Fruit fly (Drosophila melanogaster) whole organism, pupa: Measurements from ENCODE around the gene CG14990.
A peak's percentile ranks its signal among the peaks of the same experiment; 100 is the strongest.

Experiments used
- CG10348 ChIP-seq: fragments of 200-800 bp; sonication (Bioruptor generic); IDR thresholded peaks from 2 replicates; pipeline ENCODE4 v1.3.6; 2022; ENCODE audit warnings: missing biosample characterization, missing genetic modification characterization
- CG12605 ChIP-seq: fragments of 200-800 bp; sonication (Bioruptor generic); IDR thresholded peaks from 2 replicates; pipeline ENCODE4 v1.3.6; 2022; ENCODE audit warnings: missing biosample characterization, missing genetic modification characterization
- CG13204 ChIP-seq: fragments of 200-800 bp; sonication (Bioruptor generic); optimal IDR thresholded peaks from 2 replicates; lab custom pipeline; 2018; ENCODE audit warnings: missing biosample characterization, mild to moderate bottlenecking, missing genetic modification characterization, moderate library complexity
- CG14655 ChIP-seq: fragments of 200-800 bp; sonication (Bioruptor generic); optimal IDR thresholded peaks from 3 replicates; lab custom pipeline; 2017; ENCODE audit warnings: mild to moderate bottlenecking, missing biosample characterization, missing genetic modification reagents, missing genetic modification characterization
- CG15710 ChIP-seq: fragments of 200-800 bp; sonication (Bioruptor generic); optimal IDR thresholded peaks from 2 replicates; lab custom pipeline; 2018; ENCODE audit warnings: missing biosample characterization, mild to moderate bottlenecking, missing genetic modification characterization, moderate library complexity
- CG17806 ChIP-seq: fragments of 200-800 bp; sonication (Bioruptor generic); optimal IDR thresholded peaks from 2 replicates; lab custom pipeline; 2018; ENCODE audit warnings: missing biosample characterization, mild to moderate bottlenecking, missing genetic modification characterization, moderate library complexity
- CG32121 ChIP-seq: fragments of 200-800 bp; sonication (Bioruptor generic); IDR thresholded peaks from 2 replicates; pipeline ENCODE4 v1.3.6; 2022; ENCODE audit warnings: missing biosample characterization, missing genetic modification characterization
- CG34367 ChIP-seq: fragments of 200-800 bp; sonication (Bioruptor generic); optimal IDR thresholded peaks from 2 replicates; lab custom pipeline; 2018; ENCODE audit warnings: missing biosample characterization, mild to moderate bottlenecking, missing genetic modification characterization
- CG4496 ChIP-seq: fragments of 200-800 bp; sonication (Bioruptor generic); IDR thresholded peaks from 3 replicates; pipeline ENCODE4 v1.3.6; 2022; ENCODE audit warnings: missing biosample characterization, missing genetic modification characterization
- CG8159 ChIP-seq: fragments of 200-800 bp; sonication (Bioruptor generic); optimal IDR thresholded peaks from 3 replicates; lab custom pipeline; 2018; ENCODE audit warnings: missing biosample characterization, mild to moderate bottlenecking, missing genetic modification characterization, moderate library complexity
- CG8301 ChIP-seq: fragments of 200-800 bp; sonication (Bioruptor generic); optimal IDR thresholded peaks from 2 replicates; lab custom pipeline; 2018; ENCODE audit warnings: missing biosample characterization, mild to moderate bottlenecking, missing genetic modification characterization
- CG9948 ChIP-seq: fragments of 200-800 bp; sonication (Bioruptor generic); optimal IDR thresholded peaks from 2 replicates; lab custom pipeline; 2018; ENCODE audit warnings: missing biosample characterization, mild to moderate bottlenecking, missing genetic modification characterization, moderate library complexity
- D1 ChIP-seq: fragments of 200-800 bp; sonication (Bioruptor generic); optimal IDR thresholded peaks from 2 replicates; lab custom pipeline; 2018; ENCODE audit warnings: missing biosample characterization, mild to moderate bottlenecking, missing genetic modification characterization, moderate library complexity
- EcR ChIP-seq: fragments of 200-800 bp; sonication (Bioruptor generic); optimal IDR thresholded peaks from 3 replicates; lab custom pipeline; 2019; ENCODE audit warnings: missing biosample characterization, missing genetic modification characterization, mild to moderate bottlenecking, moderate library complexity, missing genetic modification reagents
- Ets98B ChIP-seq: fragments of 200-800 bp; sonication (Bioruptor generic); IDR thresholded peaks from 2 replicates; pipeline ENCODE4 v1.3.6; 2022; ENCODE audit warnings: missing biosample characterization, missing genetic modification characterization
- Pif1A ChIP-seq: fragments of 200-800 bp; sonication (Bioruptor generic); optimal IDR thresholded peaks from 3 replicates; lab custom pipeline; 2016; ENCODE audit warnings: missing biosample characterization, missing genetic modification characterization
- Pif1B ChIP-seq: fragments of 200-800 bp; sonication (Bioruptor generic); optimal IDR thresholded peaks from 3 replicates; lab custom pipeline; 2016; ENCODE audit warnings: missing biosample characterization, missing genetic modification characterization
- Snoo ChIP-seq: fragments of 200-800 bp; sonication (Bioruptor generic); optimal IDR thresholded peaks from 3 replicates; lab custom pipeline; 2017; ENCODE audit warnings: missing biosample characterization, mild to moderate bottlenecking, missing genetic modification characterization, inconsistent platforms
- fd96Ca ChIP-seq: fragments of 200-800 bp; sonication (Bioruptor generic); IDR thresholded peaks from 3 replicates; pipeline ENCODE4 v1.3.6; 2022; ENCODE audit warnings: missing biosample characterization, missing genetic modification characterization
- gl ChIP-seq: fragments of 200-800 bp; sonication (Bioruptor generic); optimal IDR thresholded peaks from 2 replicates; lab custom pipeline; 2018; ENCODE audit warnings: missing biosample characterization, mild to moderate bottlenecking, missing genetic modification characterization
- rn ChIP-seq: fragments of 200-800 bp; sonication (Bioruptor generic); IDR thresholded peaks from 2 replicates; pipeline ENCODE4 v1.3.6; 2022; ENCODE audit warnings: missing biosample characterization, missing genetic modification characterization

The CG14990 gene

DNA sequence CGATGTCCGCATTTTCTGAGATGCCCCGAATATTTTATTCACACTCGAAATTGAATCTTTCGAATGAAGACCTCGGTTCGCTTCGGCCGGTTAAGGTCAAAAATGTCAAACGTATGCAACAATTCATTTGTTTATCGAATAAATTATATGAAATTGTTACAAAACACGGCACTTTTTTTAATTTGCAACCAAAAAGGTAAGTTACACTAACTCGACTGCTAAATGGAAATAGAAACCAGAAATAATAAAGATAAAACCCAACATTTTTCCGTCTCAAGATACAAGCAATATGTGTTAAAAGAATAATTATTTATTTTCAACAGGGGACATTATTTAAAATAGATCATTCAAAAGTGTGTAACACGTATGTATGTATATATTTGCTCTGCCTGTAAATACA is 21.0 kb downstream of the CG14990 start:
- no peak for TF ChIP-seq Ets98B (GFP tag; lab: Robert Waterston, UW)
- TF ChIP-seq CG17806: no peak
- TF ChIP-seq CG32121 (GFP tag; lab: Robert Waterston, UW): no peak
- TF ChIP-seq Snoo (tag; lab: Kevin White, UChicago): no peak
- TF ChIP-seq fd96Ca: no peak
- no peak for TF ChIP-seq Pif1A (GFP tag; lab: Kevin White, UChicago)
- TF ChIP-seq CG14655 (GFP tag; lab: Kevin White, UChicago): no peak
- no peak for TF ChIP-seq Pif1B (GFP tag; lab: Kevin White, UChicago)
- TF ChIP-seq CG8301 (tag; lab: Kevin White, UChicago): no peak
- TF ChIP-seq EcR (GFP tag; lab: Kevin White, UChicago): no peak
- no peak for TF ChIP-seq CG4496 (GFP tag; lab: Robert Waterston, UW)
- TF ChIP-seq CG34367 (tag; lab: Kevin White, UChicago): no peak
- no peak for TF ChIP-seq gl (tag; lab: Kevin White, UChicago)
- TF ChIP-seq D1: no peak
- no peak for TF ChIP-seq CG13204 (GFP tag; lab: Kevin White, UChicago)
- no peak for TF ChIP-seq CG10348 (GFP tag; lab: Robert Waterston, UW)
- TF ChIP-seq CG8159 (tag; lab: Kevin White, UChicago): no peak
- TF ChIP-seq, all 21 proteins: peak for 0

DNA sequence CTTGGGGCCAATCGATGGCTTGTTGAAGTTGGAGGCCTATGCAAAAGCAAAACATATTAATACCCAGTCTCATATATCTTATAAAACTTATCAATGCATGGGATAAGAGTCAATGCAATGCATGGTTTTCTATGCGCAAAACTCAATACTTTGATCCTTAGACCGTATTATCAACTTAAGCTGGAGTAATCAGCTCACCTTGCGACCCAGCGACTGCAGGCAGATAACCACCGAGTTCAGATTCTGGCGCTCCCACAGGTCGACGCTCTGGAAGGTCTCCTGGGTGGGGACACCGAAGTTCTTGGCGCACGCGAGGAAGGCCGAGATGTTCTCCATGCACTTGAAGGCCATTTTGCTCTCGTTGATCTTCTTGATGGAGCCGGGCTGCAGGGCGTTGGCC is 22.1 kb downstream of the CG14990 start:
- TF ChIP-seq CG12605: no peak
- no peak for TF ChIP-seq gl (tag; lab: Kevin White, UChicago)
- no peak for TF ChIP-seq Pif1A (GFP tag; lab: Kevin White, UChicago)
- no peak for TF ChIP-seq CG9948 (tag; lab: Kevin White, UChicago)
- TF ChIP-seq rn (GFP tag; lab: Robert Waterston, UW): no peak
- no peak for TF ChIP-seq fd96Ca
- TF ChIP-seq CG15710: no peak
- TF ChIP-seq CG14655 (GFP tag; lab: Kevin White, UChicago): no peak
- no peak for TF ChIP-seq Pif1B (GFP tag; lab: Kevin White, UChicago)
- no peak for TF ChIP-seq CG8301 (tag; lab: Kevin White, UChicago)
- TF ChIP-seq CG10348 (GFP tag; lab: Robert Waterston, UW): no peak

DNA sequence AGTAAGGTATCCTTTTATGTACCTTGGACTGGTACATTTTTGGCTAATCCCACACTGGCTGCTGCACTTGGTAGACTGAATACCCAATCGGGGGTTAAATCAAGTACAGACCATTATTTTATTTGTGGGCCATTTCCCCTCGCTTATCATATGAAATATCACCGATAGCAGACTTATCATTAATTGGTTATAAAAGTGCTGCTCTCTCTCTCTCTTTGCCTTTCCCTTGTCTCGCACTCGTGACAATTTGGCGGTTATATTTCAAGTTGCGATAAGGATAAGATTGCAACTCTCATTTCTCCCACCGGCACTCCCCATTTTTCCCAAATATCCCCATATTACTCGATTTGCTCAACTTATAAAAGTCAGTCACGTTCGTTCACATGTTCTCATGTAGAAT is 22.7 kb downstream of the CG14990 start:
- no peak for TF ChIP-seq EcR (GFP tag; lab: Kevin White, UChicago)
- no peak for TF ChIP-seq CG14655 (GFP tag; lab: Kevin White, UChicago)
- no peak for TF ChIP-seq CG13204 (GFP tag; lab: Kevin White, UChicago)
- TF ChIP-seq Ets98B (GFP tag; lab: Robert Waterston, UW): no peak
- TF ChIP-seq CG17806: no peak
- TF ChIP-seq rn (GFP tag; lab: Robert Waterston, UW): no peak
- TF ChIP-seq CG8159 (tag; lab: Kevin White, UChicago): no peak
- TF ChIP-seq Snoo (tag; lab: Kevin White, UChicago): no peak
- TF ChIP-seq Pif1B (GFP tag; lab: Kevin White, UChicago): no peak
- no peak for TF ChIP-seq CG9948 (tag; lab: Kevin White, UChicago)

DNA sequence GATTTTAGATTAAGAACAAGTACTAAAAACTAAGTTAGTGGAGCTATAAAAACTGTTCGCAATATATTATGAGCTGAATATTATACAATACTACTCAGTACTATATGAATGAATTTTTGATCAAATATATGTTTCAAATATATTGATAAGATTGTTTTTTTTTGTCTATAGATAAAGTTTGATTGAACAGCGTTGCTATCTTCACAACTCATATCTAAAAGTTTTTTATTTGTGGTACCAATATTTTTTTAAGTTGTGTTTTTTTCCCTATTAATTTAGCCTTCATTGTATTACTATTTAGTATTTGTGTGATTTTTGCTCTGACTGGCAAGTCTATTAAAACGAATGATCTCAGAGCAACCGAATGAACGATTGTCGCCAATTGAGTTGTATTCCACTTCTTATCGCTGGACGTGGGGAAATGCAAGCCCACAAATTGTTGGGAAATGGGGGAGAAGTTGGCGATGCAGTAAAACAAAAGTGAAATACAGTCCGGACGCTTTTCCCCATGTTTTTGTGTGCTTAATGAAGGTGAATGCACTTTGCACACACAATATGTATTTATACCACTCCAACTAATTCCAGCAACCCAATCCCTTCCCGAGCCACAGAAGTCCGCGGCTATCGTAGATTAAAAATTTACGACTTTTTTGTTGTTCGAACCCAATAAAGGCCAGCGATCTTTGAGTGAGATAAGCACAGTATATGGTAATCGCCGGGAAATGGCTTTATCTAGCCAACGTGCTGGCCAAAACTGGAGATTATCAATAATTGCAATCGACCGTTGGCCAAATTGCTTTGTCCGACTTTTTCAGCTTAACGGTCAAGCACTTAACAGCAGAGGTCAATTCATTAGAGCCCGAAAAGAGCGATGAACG is 23.7 kb downstream of the CG14990 start:
- TF ChIP-seq Snoo (tag; lab: Kevin White, UChicago) (no peak), CG12605 (peak; percentile 36; the same call in 1 of the 2 replicates), CG17806 (peak; percentile 36), EcR (GFP tag; lab: Kevin White, UChicago) (peak; percentile 63), CG13204 (GFP tag; lab: Kevin White, UChicago) (no peak), CG8301 (tag; lab: Kevin White, UChicago) (peak; percentile 40), CG4496 (GFP tag; lab: Robert Waterston, UW) (peak; percentile 43; the same call in 1 of the 3 replicates), rn (GFP tag; lab: Robert Waterston, UW) (no peak), gl (tag; lab: Kevin White, UChicago) (no peak), D1 (no peak), CG8159 (tag; lab: Kevin White, UChicago) (peak; percentile 47), CG9948 (tag; lab: Kevin White, UChicago) (peak; percentile 8), CG32121 (GFP tag; lab: Robert Waterston, UW) (peak; percentile 59; the same call in 1 of the 2 replicates), Ets98B (GFP tag; lab: Robert Waterston, UW) (peak; percentile 46; the same call in 1 of the 2 replicates)
- TF ChIP-seq, all 21 proteins: peak for 9

DNA sequence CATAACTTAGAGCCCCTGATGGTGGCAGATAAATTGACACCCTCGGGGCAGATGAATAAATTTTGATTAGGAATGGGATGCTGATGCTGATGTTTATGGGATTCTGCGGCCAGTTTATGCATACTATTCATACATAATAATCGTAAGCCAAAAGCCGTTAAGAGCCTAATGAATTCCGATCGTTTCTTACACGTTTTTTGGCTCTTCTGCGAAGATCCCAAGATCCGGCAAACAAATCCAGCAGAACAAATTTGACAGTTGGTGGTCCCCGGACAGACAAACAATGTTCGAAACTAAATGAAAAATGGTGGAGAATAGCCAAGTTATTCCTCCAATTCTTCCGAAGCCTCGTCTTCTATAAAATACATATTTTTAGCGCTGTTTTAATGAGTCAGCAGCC is 24.5 kb downstream of the CG14990 start:
- TF ChIP-seq CG9948 (tag; lab: Kevin White, UChicago) (no peak), EcR (GFP tag; lab: Kevin White, UChicago) (no peak), Pif1A (GFP tag; lab: Kevin White, UChicago) (no peak), CG12605 (no peak), CG15710 (no peak), rn (GFP tag; lab: Robert Waterston, UW) (no peak), CG8301 (tag; lab: Kevin White, UChicago) (no peak), Pif1B (GFP tag; lab: Kevin White, UChicago) (no peak), fd96Ca (no peak), CG14655 (GFP tag; lab: Kevin White, UChicago) (no peak), CG8159 (tag; lab: Kevin White, UChicago) (no peak)
- TF ChIP-seq, all 21 proteins: peak for 0
